Worm (Caenorhabditis elegans) whole organism, late embryonic: ENCODE measurements around the gene H23N18.5.

Source experiments
- C38D4.7 ChIP-seq: fragments of 200-800 bp; sonication (Bioruptor generic); optimal IDR thresholded peaks from 2 replicates; lab custom pipeline; 2018; ENCODE audit warnings: mild to moderate bottlenecking, missing genetic modification characterization, moderate library complexity, missing compliant biosample characterization
- F13H6.1 ChIP-seq: sonication (generic microtip); optimal IDR thresholded peaks from 2 replicates; lab custom pipeline; 2016; ENCODE audit warnings: missing genetic modification characterization, missing compliant biosample characterization
- K09A11.1 ChIP-seq: sonication (generic microtip); optimal IDR thresholded peaks from 2 replicates; lab custom pipeline; 2017; ENCODE audit warnings: antibody characterized with exemption, mild to moderate bottlenecking, missing genetic modification characterization, missing compliant biosample characterization; ENCODE audit not compliant: insufficient read depth
- T23F11.4 ChIP-seq: fragments of 200-800 bp; sonication (Bioruptor generic); optimal IDR thresholded peaks from 2 replicates; lab custom pipeline; 2018; ENCODE audit warnings: mild to moderate bottlenecking, missing genetic modification characterization, missing compliant biosample characterization
- Y22D7AL.16 ChIP-seq: sonication (generic microtip); optimal IDR thresholded peaks from 2 replicates; lab custom pipeline; 2016; ENCODE audit warnings: missing genetic modification characterization, missing compliant biosample characterization
- ahr-1 ChIP-seq: sonication (generic microtip); optimal IDR thresholded peaks from 2 replicates; lab custom pipeline; 2016; ENCODE audit warnings: missing genetic modification characterization, missing compliant biosample characterization
- ama-1 ChIP-seq: fragments of 150-350 bp; optimal IDR thresholded peaks from 2 replicates; lab custom pipeline; 2014
- ceh-18 ChIP-seq: sonication (generic microtip); optimal IDR thresholded peaks from 2 replicates; lab custom pipeline; 2016; ENCODE audit warnings: missing genetic modification characterization, missing compliant biosample characterization
- ceh-22 ChIP-seq: sonication (generic microtip); optimal IDR thresholded peaks from 2 replicates; lab custom pipeline; 2017; ENCODE audit warnings: missing biosample characterization, missing genetic modification characterization
- ceh-31 ChIP-seq: sonication (generic microtip); optimal IDR thresholded peaks from 2 replicates; lab custom pipeline; 2016; ENCODE audit warnings: missing genetic modification characterization, missing compliant biosample characterization
- ceh-45 ChIP-seq: fragments of 200-800 bp; sonication (Bioruptor generic); IDR thresholded peaks from 2 replicates; pipeline ENCODE4 v1.3.6; 2022; ENCODE audit warnings: missing genetic modification reagents, missing genetic modification characterization, missing compliant biosample characterization
- ceh-6 ChIP-seq: fragments of 200-800 bp; sonication (Bioruptor generic); optimal IDR thresholded peaks from 2 replicates; lab custom pipeline; 2018; ENCODE audit warnings: mild to moderate bottlenecking, missing genetic modification characterization, missing compliant biosample characterization
- ceh-9 ChIP-seq: sonication (generic microtip); optimal IDR thresholded peaks from 2 replicates; lab custom pipeline; 2016; ENCODE audit warnings: mild to moderate bottlenecking, missing genetic modification characterization, inconsistent platforms, missing compliant biosample characterization
- che-1 ChIP-seq: sonication (generic microtip); optimal IDR thresholded peaks from 2 replicates; lab custom pipeline; 2016; ENCODE audit warnings: mild to moderate bottlenecking, missing genetic modification characterization, missing compliant biosample characterization
- dve-1 ChIP-seq: sonication (generic microtip); optimal IDR thresholded peaks from 2 replicates; lab custom pipeline; 2017; ENCODE audit warnings: antibody characterized with exemption, mild to moderate bottlenecking, missing genetic modification characterization, missing compliant biosample characterization
- elt-4 ChIP-seq: sonication (generic microtip); optimal IDR thresholded peaks from 2 replicates; lab custom pipeline; 2016; ENCODE audit warnings: missing genetic modification characterization, missing compliant biosample characterization
- eyg-1 ChIP-seq: sonication (generic microtip); optimal IDR thresholded peaks from 2 replicates; lab custom pipeline; 2016; ENCODE audit warnings: missing genotype, missing genetic modification characterization, missing compliant biosample characterization
- fkh-6 ChIP-seq: sonication (generic microtip); optimal IDR thresholded peaks from 2 replicates; lab custom pipeline; 2016; ENCODE audit warnings: missing genetic modification characterization, missing compliant biosample characterization
- gmeb-2 ChIP-seq: sonication (generic microtip); optimal IDR thresholded peaks from 2 replicates; lab custom pipeline; 2016; ENCODE audit warnings: missing genetic modification characterization, inconsistent platforms, missing compliant biosample characterization
- hlh-13 ChIP-seq: fragments of 200-800 bp; sonication (Bioruptor generic); optimal IDR thresholded peaks from 2 replicates; lab custom pipeline; 2018; ENCODE audit warnings: mild to moderate bottlenecking, missing genetic modification characterization, missing compliant biosample characterization
- hlh-15 ChIP-seq: sonication (generic microtip); optimal IDR thresholded peaks from 2 replicates; lab custom pipeline; 2016; ENCODE audit warnings: missing genetic modification characterization, missing compliant biosample characterization
- hlh-30 ChIP-seq: sonication (generic microtip); optimal IDR thresholded peaks from 2 replicates; lab custom pipeline; 2017; ENCODE audit warnings: antibody characterized with exemption, missing genetic modification characterization, missing compliant biosample characterization; ENCODE audit not compliant: insufficient read depth
- hlh-8 ChIP-seq: sonication (generic microtip); optimal IDR thresholded peaks from 2 replicates; lab custom pipeline; 2016; ENCODE audit warnings: missing genotype, missing genetic modification characterization, missing compliant biosample characterization
- lin-11 ChIP-seq: fragments of 200-800 bp; sonication (Bioruptor generic); optimal IDR thresholded peaks from 2 replicates; lab custom pipeline; 2018; ENCODE audit warnings: mild to moderate bottlenecking, missing genetic modification characterization, missing compliant biosample characterization
- mec-3 ChIP-seq: sonication (generic microtip); optimal IDR thresholded peaks from 2 replicates; lab custom pipeline; 2016; ENCODE audit warnings: borderline replicate concordance, missing genetic modification characterization, missing compliant biosample characterization
- nfya-1 ChIP-seq: sonication (generic microtip); optimal IDR thresholded peaks from 2 replicates; lab custom pipeline; 2017; ENCODE audit warnings: missing genetic modification characterization, mild to moderate bottlenecking, missing compliant biosample characterization, antibody characterized with exemption, moderate library complexity
- nhr-232 ChIP-seq: sonication (generic microtip); optimal IDR thresholded peaks from 2 replicates; lab custom pipeline; 2016; ENCODE audit warnings: missing genetic modification characterization, missing compliant biosample characterization
- npax-4 ChIP-seq: sonication (generic microtip); optimal IDR thresholded peaks from 2 replicates; lab custom pipeline; 2016; ENCODE audit warnings: missing genetic modification characterization, missing compliant biosample characterization
- odd-2 ChIP-seq: sonication (generic microtip); optimal IDR thresholded peaks from 2 replicates; lab custom pipeline; 2017; ENCODE audit warnings: antibody characterized with exemption, mild to moderate bottlenecking, missing genetic modification characterization, missing compliant biosample characterization
- pha-4 ChIP-seq: fragments of 150-350 bp; optimal IDR thresholded peaks from 2 replicates; lab custom pipeline; 2018; ENCODE audit warnings: missing biosample characterization, missing genetic modification reagents, missing genetic modification characterization
- ref-2 ChIP-seq: sonication (generic microtip); optimal IDR thresholded peaks from 2 replicates; lab custom pipeline; 2016; ENCODE audit warnings: missing genetic modification characterization, missing compliant biosample characterization
- sdc-2 ChIP-seq: sonication (generic microtip); optimal IDR thresholded peaks from 2 replicates; lab custom pipeline; 2016; ENCODE audit warnings: missing genotype, missing genetic modification characterization, missing compliant biosample characterization
- sox-2 ChIP-seq: fragments of 200-800 bp; sonication (Bioruptor generic); IDR thresholded peaks from 2 replicates; pipeline ENCODE4 v1.3.6; 2022; ENCODE audit warnings: missing genetic modification reagents, missing genetic modification characterization, missing compliant biosample characterization
- syd-9 ChIP-seq: sonication (generic microtip); optimal IDR thresholded peaks from 2 replicates; lab custom pipeline; 2016; ENCODE audit warnings: mild to moderate bottlenecking, missing genetic modification characterization, moderate library complexity, missing compliant biosample characterization
- tbx-2 ChIP-seq: sonication (generic microtip); optimal IDR thresholded peaks from 2 replicates; lab custom pipeline; 2016; ENCODE audit warnings: missing genetic modification characterization, missing compliant biosample characterization
- tbx-7 ChIP-seq: sonication (generic microtip); optimal IDR thresholded peaks from 2 replicates; lab custom pipeline; 2016; ENCODE audit warnings: missing genotype, missing genetic modification characterization, missing compliant biosample characterization
- ttx-3 ChIP-seq: sonication (generic microtip); optimal IDR thresholded peaks from 2 replicates; lab custom pipeline; 2016; ENCODE audit warnings: missing genetic modification reagents, missing genetic modification characterization, missing compliant biosample characterization
- unc-42 ChIP-seq: sonication (generic microtip); optimal IDR thresholded peaks from 2 replicates; lab custom pipeline; 2016; ENCODE audit warnings: missing genotype, missing genetic modification characterization, missing compliant biosample characterization
- ztf-16 ChIP-seq: sonication (generic microtip); optimal IDR thresholded peaks from 2 replicates; lab custom pipeline; 2017; ENCODE audit warnings: missing genetic modification characterization, missing compliant biosample characterization

Gene H23N18.5

DNA sequence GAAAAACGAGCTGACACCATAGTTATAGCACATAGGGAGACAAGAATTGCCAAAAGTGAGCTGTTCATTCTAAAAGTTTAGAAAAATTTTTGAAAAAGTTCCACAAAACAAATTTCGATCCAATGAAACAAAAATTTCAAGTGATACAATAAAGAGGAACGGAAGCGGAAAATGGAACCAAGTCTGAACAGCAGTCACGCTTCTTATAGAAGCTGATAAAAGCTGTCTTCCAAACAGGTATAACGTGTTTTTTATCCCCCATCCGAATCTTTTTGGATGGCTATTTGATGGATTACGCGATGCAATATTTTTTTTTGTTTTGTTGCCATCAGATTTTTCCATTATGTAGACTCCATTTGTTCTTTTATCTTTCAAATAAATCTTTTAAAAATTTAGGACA is at the start of gene H23N18.5:
TSS of gene H23N18.5 (minus strand) at position 69 of the 400 bp plus-strand sequence.
- no peak for TF ChIP-seq unc-42 (tag; lab: Kevin White, UChicago)
- no peak for TF ChIP-seq hlh-13 (GFP tag; lab: Kevin White, UChicago)
- TF ChIP-seq ama-1 (lab: Kevin White, UChicago), result no peak
- TF ChIP-seq gmeb-2 (tag; lab: Kevin White, UChicago), result no peak
- no peak for TF ChIP-seq T23F11.4 (GFP tag; lab: Kevin White, UChicago)
- no peak for TF ChIP-seq C38D4.7 (GFP tag; lab: Kevin White, UChicago)
- TF ChIP-seq fkh-6 (tag; lab: Kevin White, UChicago), result no peak
- no peak for TF ChIP-seq hlh-8 (tag; lab: Kevin White, UChicago)
- no peak for TF ChIP-seq ceh-9 (tag; lab: Kevin White, UChicago)
- no peak for TF ChIP-seq mec-3 (tag; lab: Kevin White, UChicago)
- no peak for TF ChIP-seq pha-4
- no peak for TF ChIP-seq npax-4 (tag; lab: Kevin White, UChicago)
- no peak for TF ChIP-seq nfya-1 (tag; lab: Kevin White, UChicago)
- no peak for TF ChIP-seq F13H6.1

DNA sequence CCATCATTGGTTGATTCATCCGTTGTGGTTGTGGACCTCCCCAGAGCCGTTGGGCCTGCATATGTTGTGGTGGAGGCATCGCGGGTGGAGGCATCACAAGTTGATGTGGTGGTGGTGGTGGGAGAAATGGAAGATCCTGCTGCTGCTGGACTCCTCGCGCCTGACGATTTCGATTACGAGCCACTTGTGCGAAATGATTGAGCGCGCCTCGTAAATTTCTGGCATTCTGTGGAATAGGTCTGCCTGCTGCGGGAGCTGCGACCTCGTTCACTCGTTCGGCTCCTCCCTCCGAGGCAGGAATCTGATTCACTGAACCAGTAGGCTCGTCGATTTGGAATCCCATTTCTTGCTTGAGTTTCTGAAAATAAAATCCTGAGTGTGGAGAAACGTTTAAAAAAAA is 48.5 kb upstream of the H23N18.5 start:
- no peak for TF ChIP-seq unc-42 (tag; lab: Kevin White, UChicago)
- no peak for TF ChIP-seq ztf-16
- no peak for TF ChIP-seq mec-3 (tag; lab: Kevin White, UChicago)
- TF ChIP-seq Y22D7AL.16 (tag; lab: Kevin White, UChicago), result no peak
- no peak for TF ChIP-seq ceh-31 (tag; lab: Kevin White, UChicago)
- TF ChIP-seq hlh-15, result no peak
- no peak for TF ChIP-seq tbx-2 (tag; lab: Kevin White, UChicago)
- no peak for TF ChIP-seq ceh-45 (GFP tag; lab: Robert Waterston, UW)
- TF ChIP-seq ceh-18 (tag; lab: Kevin White, UChicago), result no peak
- no peak for TF ChIP-seq sox-2
- TF ChIP-seq dve-1, result no peak
- no peak for TF ChIP-seq elt-4 (tag; lab: Kevin White, UChicago)
- TF ChIP-seq odd-2 (tag; lab: Kevin White, UChicago), result no peak
- TF ChIP-seq tbx-7 (tag; lab: Kevin White, UChicago), result no peak
- TF ChIP-seq F13H6.1, result no peak
- TF ChIP-seq ttx-3 (tag; lab: Kevin White, UChicago), result no peak

DNA sequence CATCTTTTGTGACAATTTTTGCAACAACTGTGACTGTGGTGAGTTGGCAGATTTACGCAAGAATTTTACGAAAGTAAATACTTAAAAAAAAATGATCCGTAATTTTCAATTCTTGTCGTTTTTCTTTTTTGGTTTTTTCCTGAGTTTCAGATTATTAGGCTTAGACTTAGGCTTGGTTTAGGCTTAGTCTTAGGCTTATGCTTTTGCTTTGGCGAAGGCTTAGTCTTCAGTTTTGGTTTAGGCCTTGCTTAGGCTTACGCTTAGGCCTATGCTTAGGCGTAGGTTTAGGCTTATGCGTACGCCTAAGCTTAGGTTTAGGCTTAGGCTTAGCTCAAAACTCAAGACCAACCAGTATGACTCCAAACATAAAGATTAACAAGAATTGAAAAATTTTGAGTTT is 45.4 kb upstream of the H23N18.5 start:
- TF ChIP-seq che-1 (tag; lab: Kevin White, UChicago) (no peak), ceh-6 (GFP tag; lab: Kevin White, UChicago) (no peak), hlh-15 (no peak), dve-1 (no peak), ref-2 (no peak), tbx-7 (tag; lab: Kevin White, UChicago) (no peak), sdc-2 (no peak), ceh-22 (tag; lab: Kevin White, UChicago) (no peak), Y22D7AL.16 (tag; lab: Kevin White, UChicago) (no peak), lin-11 (tag; lab: Kevin White, UChicago) (no peak), ahr-1 (tag; lab: Kevin White, UChicago) (no peak)

DNA sequence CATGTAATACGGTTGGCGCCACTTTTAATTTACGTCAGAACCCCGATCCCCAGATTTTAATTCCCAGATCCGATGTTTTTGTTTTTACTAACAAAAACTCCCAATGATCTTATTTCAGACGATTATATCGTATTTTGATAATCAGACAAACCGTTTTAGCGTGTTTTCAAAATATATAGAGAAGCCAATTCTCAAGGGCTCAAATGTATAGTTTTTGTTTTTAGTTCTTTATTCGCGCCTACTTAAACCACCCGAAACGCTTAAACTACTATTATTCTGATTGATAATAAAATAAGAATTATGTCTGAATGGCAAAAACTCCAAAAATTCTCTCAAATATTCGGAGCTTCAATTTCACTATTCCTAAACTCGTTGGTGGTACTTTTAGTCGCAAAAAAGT is 44.3 kb upstream of the H23N18.5 start, which contains the start of gene str-208:
TSS of gene str-208 (plus strand) at position 301 of the 400 bp plus-strand sequence.
- TF ChIP-seq sdc-2, result no peak
- no peak for TF ChIP-seq eyg-1 (tag; lab: Kevin White, UChicago)
- TF ChIP-seq hlh-30 (tag; lab: Kevin White, UChicago), result no peak
- no peak for TF ChIP-seq K09A11.1 (tag; lab: Kevin White, UChicago)
- no peak for TF ChIP-seq gmeb-2 (tag; lab: Kevin White, UChicago)
- no peak for TF ChIP-seq ceh-22 (tag; lab: Kevin White, UChicago)
- no peak for TF ChIP-seq T23F11.4 (GFP tag; lab: Kevin White, UChicago)
- TF ChIP-seq Y22D7AL.16 (tag; lab: Kevin White, UChicago), result no peak
- TF ChIP-seq nhr-232, result no peak
- no peak for TF ChIP-seq ceh-6 (GFP tag; lab: Kevin White, UChicago)
- TF ChIP-seq syd-9 (tag; lab: Kevin White, UChicago), result no peak
